Worm (Caenorhabditis elegans) whole organism, midembryonic: ENCODE data around the gene wsp-1.

ENCODE experiments used
- T22C8.4 ChIP-seq: fragments of 200-800 bp; sonication (Bioruptor generic); IDR thresholded peaks from 2 replicates; pipeline ENCODE4 v1.3.6; 2022; ENCODE audit warnings: missing genetic modification characterization, missing compliant biosample characterization
- cog-1 ChIP-seq: sonication (generic microtip); optimal IDR thresholded peaks from 2 replicates; lab custom pipeline; 2016; ENCODE audit warnings: missing genetic modification characterization, missing compliant biosample characterization
- klf-2 ChIP-seq: fragments of 200-800 bp; sonication (Bioruptor generic); conservative IDR thresholded peaks from 2 replicates; pipeline ENCODE4 v1.3.6; 2022; ENCODE audit warnings: missing genetic modification reagents, missing genetic modification characterization, missing compliant biosample characterization
- med-1 ChIP-seq: sonication (generic microtip); optimal IDR thresholded peaks from 2 replicates; lab custom pipeline; 2017; ENCODE audit warnings: missing genetic modification characterization, mild to moderate bottlenecking, missing compliant biosample characterization, antibody characterized with exemption, missing genetic modification reagents; ENCODE audit not compliant: insufficient read depth
- tab-1 ChIP-seq: fragments of 200-800 bp; sonication (Bioruptor generic); IDR thresholded peaks from 2 replicates; pipeline ENCODE4 v1.3.6; 2022; ENCODE audit warnings: missing genetic modification characterization, missing compliant biosample characterization
- ztf-23 ChIP-seq: fragments of 200-800 bp; sonication (Bioruptor generic); IDR thresholded peaks from 2 replicates; pipeline ENCODE4 v1.3.6; 2022; ENCODE audit warnings: missing genetic modification reagents, missing genetic modification characterization, missing compliant biosample characterization
- ztf-29 ChIP-seq: fragments of 200-800 bp; sonication (Bioruptor generic); IDR thresholded peaks from 2 replicates; pipeline ENCODE4 v1.3.6; 2022; ENCODE audit warnings: missing genetic modification reagents, missing genetic modification characterization, missing compliant biosample characterization

- TF ChIP-seq ztf-23 (GFP tag; lab: Robert Waterston, UW) (no peak), cog-1 (tag; lab: Kevin White, UChicago) (no peak), ztf-29 (GFP tag; lab: Robert Waterston, UW) (no peak), tab-1 (GFP tag; lab: Robert Waterston, UW) (no peak), T22C8.4 (GFP tag; lab: Robert Waterston, UW) (no peak), klf-2 (no peak), med-1 (no peak)
Observed at ce11 chrIV:8232428-8232827, 33.7 kb upstream of the wsp-1 start.
